Worm (Caenorhabditis elegans) whole organism, young adult: ENCODE results near the gene spp-9.

Experiments
- B0035.1 ChIP-seq: sonication (generic microtip); optimal IDR thresholded peaks from 2 replicates; lab custom pipeline; 2016; ENCODE audit warnings: missing genetic modification characterization, mild to moderate bottlenecking, missing compliant biosample characterization, missing genotype, missing genetic modification reagents
- B0261.1 ChIP-seq: sonication (generic microtip); optimal IDR thresholded peaks from 2 replicates; lab custom pipeline; 2016; ENCODE audit warnings: mild to moderate bottlenecking, missing genetic modification characterization, moderate library complexity, missing compliant biosample characterization
- B0336.3 ChIP-seq: fragments of 200-800 bp; sonication (Bioruptor generic); IDR thresholded peaks from 2 replicates; pipeline ENCODE4 v1.3.6; 2022; ENCODE audit warnings: missing genetic modification characterization, missing compliant biosample characterization
- C06A6.2 ChIP-seq: fragments of 200-800 bp; sonication (Bioruptor generic); conservative IDR thresholded peaks from 2 replicates; pipeline ENCODE4 v1.3.6; 2022; ENCODE audit warnings: missing genetic modification characterization, missing compliant biosample characterization
- C17E4.6 ChIP-seq: fragments of 200-800 bp; sonication (Bioruptor generic); IDR thresholded peaks from 2 replicates; pipeline ENCODE4 v1.3.6; 2022; ENCODE audit warnings: missing genetic modification reagents, missing genetic modification characterization, missing compliant biosample characterization
- F22D6.2 ChIP-seq: sonication (generic microtip); optimal IDR thresholded peaks from 2 replicates; lab custom pipeline; 2016; ENCODE audit warnings: mild to moderate bottlenecking, missing genetic modification characterization, missing compliant biosample characterization
- F37B4.10 ChIP-seq: fragments of 200-800 bp; sonication (Bioruptor generic); IDR thresholded peaks from 2 replicates; pipeline ENCODE4 v1.3.6; 2022; ENCODE audit warnings: missing genetic modification characterization, missing compliant biosample characterization
- F49E8.2 ChIP-seq: sonication (generic microtip); optimal IDR thresholded peaks from 3 replicates; lab custom pipeline; 2017; ENCODE audit warnings: missing genetic modification characterization, mild to moderate bottlenecking, missing compliant biosample characterization, antibody characterized with exemption, moderate library complexity; ENCODE audit not compliant: insufficient read depth
- F55B11.4 ChIP-seq: sonication (generic microtip); optimal IDR thresholded peaks from 2 replicates; lab custom pipeline; 2016; ENCODE audit warnings: missing compliant biosample characterization, missing genetic modification characterization, borderline replicate concordance; ENCODE audit not compliant: insufficient read depth
- F57C9.4 ChIP-seq: sonication (generic microtip); optimal IDR thresholded peaks from 2 replicates; lab custom pipeline; 2017; ENCODE audit warnings: mild to moderate bottlenecking, missing genetic modification characterization, missing compliant biosample characterization
- T26A5.8 ChIP-seq: sonication (generic microtip); optimal IDR thresholded peaks from 2 replicates; lab custom pipeline; 2016; ENCODE audit warnings: missing genetic modification characterization, missing compliant biosample characterization
- akir-1 ChIP-seq: fragments of 200-800 bp; sonication (Bioruptor generic); optimal IDR thresholded peaks from 2 replicates; lab custom pipeline; 2018; ENCODE audit warnings: mild to moderate bottlenecking, missing genetic modification characterization, moderate library complexity, missing compliant biosample characterization
- attf-3 ChIP-seq: fragments of 200-800 bp; sonication (Bioruptor generic); conservative IDR thresholded peaks from 2 replicates; pipeline ENCODE4 v1.3.6; 2022; ENCODE audit warnings: missing genetic modification reagents, missing genetic modification characterization, missing compliant biosample characterization
- attf-5 ChIP-seq: fragments of 200-800 bp; sonication (Bioruptor generic); optimal IDR thresholded peaks from 2 replicates; lab custom pipeline; 2018; ENCODE audit warnings: mild to moderate bottlenecking, missing genetic modification characterization, missing compliant biosample characterization
- bed-1 ChIP-seq: fragments of 200-800 bp; sonication (Bioruptor generic); IDR thresholded peaks from 2 replicates; pipeline ENCODE4 v1.3.6; 2022; ENCODE audit warnings: missing genetic modification reagents, missing genetic modification characterization, missing compliant biosample characterization
- bed-2 ChIP-seq: fragments of 200-800 bp; sonication (Bioruptor generic); IDR thresholded peaks from 2 replicates; pipeline ENCODE4 v1.3.6; 2022; ENCODE audit warnings: missing genetic modification reagents, missing genetic modification characterization, missing compliant biosample characterization
- ceh-91 ChIP-seq: fragments of 200-800 bp; sonication (Bioruptor generic); IDR thresholded peaks from 2 replicates; pipeline ENCODE4 v1.3.6; 2022; ENCODE audit warnings: missing genetic modification reagents, missing genetic modification characterization, missing compliant biosample characterization
- chd-7 ChIP-seq: sonication (generic microtip); optimal IDR thresholded peaks from 2 replicates; lab custom pipeline; 2016; ENCODE audit warnings: mild to moderate bottlenecking, missing genetic modification characterization, moderate library complexity, missing compliant biosample characterization
- die-1 ChIP-seq: sonication (generic microtip); optimal IDR thresholded peaks from 2 replicates; lab custom pipeline; 2016; ENCODE audit warnings: missing genotype, mild to moderate bottlenecking, missing genetic modification characterization, missing compliant biosample characterization
- dox-1 ChIP-seq: fragments of 200-800 bp; sonication (Bioruptor generic); IDR thresholded peaks from 2 replicates; pipeline ENCODE4 v1.3.6; 2022; ENCODE audit warnings: missing genetic modification reagents, missing genetic modification characterization, missing compliant biosample characterization
- dpl-1 ChIP-seq: fragments of 150-350 bp; optimal IDR thresholded peaks from 2 replicates; lab custom pipeline; 2014; ENCODE audit warnings: missing biosample characterization, missing genetic modification reagents, missing genetic modification characterization
- efl-1 ChIP-seq: fragments of 150-350 bp; optimal IDR thresholded peaks from 2 replicates; lab custom pipeline; 2014; ENCODE audit warnings: missing biosample characterization, missing genetic modification reagents, missing genetic modification characterization
- egl-18 ChIP-seq: fragments of 200-800 bp; sonication (Bioruptor generic); IDR thresholded peaks from 2 replicates; pipeline ENCODE4 v1.3.6; 2022; ENCODE audit warnings: missing genetic modification reagents, missing genetic modification characterization, missing compliant biosample characterization
- fkh-3 ChIP-seq: sonication (generic microtip); optimal IDR thresholded peaks from 2 replicates; lab custom pipeline; 2016; ENCODE audit warnings: mild to moderate bottlenecking, missing genetic modification characterization, missing compliant biosample characterization
- gei-17 ChIP-seq: fragments of 200-800 bp; sonication (Bioruptor generic); optimal IDR thresholded peaks from 2 replicates; lab custom pipeline; 2018; ENCODE audit warnings: mild to moderate bottlenecking, missing genetic modification characterization, missing compliant biosample characterization
- hmg-1.2 ChIP-seq: fragments of 200-800 bp; sonication (Bioruptor generic); IDR thresholded peaks from 2 replicates; pipeline ENCODE4 v1.3.6; 2022; ENCODE audit warnings: missing genetic modification reagents, missing genetic modification characterization, missing compliant biosample characterization
- hmg-20 ChIP-seq: fragments of 200-800 bp; sonication (Bioruptor generic); IDR thresholded peaks from 2 replicates; pipeline ENCODE4 v1.3.6; 2022; ENCODE audit warnings: missing genetic modification reagents, missing genetic modification characterization, missing compliant biosample characterization
- hrde-1 ChIP-seq: sonication (generic microtip); optimal IDR thresholded peaks from 2 replicates; lab custom pipeline; 2016; ENCODE audit warnings: missing genetic modification characterization, mild to moderate bottlenecking, missing compliant biosample characterization, moderate library complexity, missing genotype, missing genetic modification reagents, borderline replicate concordance
- hsf-1 ChIP-seq: fragments of 200-800 bp; sonication (Bioruptor generic); IDR thresholded peaks from 2 replicates; pipeline ENCODE4 v1.3.6; 2022; ENCODE audit warnings: missing genetic modification reagents, missing genetic modification characterization, missing compliant biosample characterization
- let-526 ChIP-seq: fragments of 200-800 bp; sonication (Bioruptor generic); IDR thresholded peaks from 2 replicates; pipeline ENCODE4 v1.3.6; 2022; ENCODE audit warnings: missing genetic modification reagents, missing genetic modification characterization, missing compliant biosample characterization
- let-607 ChIP-seq, 2 experiments: fragments of 200-800 bp in 1 of 2; sonication (Bioruptor generic) in 1 of 2; sonication (generic microtip) in 1 of 2; optimal IDR thresholded peaks; 2 replicates each; lab custom pipeline; 2016 to 2018; ENCODE audit warnings: mild to moderate bottlenecking in 2 of 2, missing compliant biosample characterization in 2 of 2, missing genetic modification characterization in 2 of 2, moderate library complexity in 2 of 2, missing genotype in 1 of 2
- madf-6 ChIP-seq: fragments of 200-800 bp; sonication (Bioruptor generic); IDR thresholded peaks from 2 replicates; pipeline ENCODE4 v1.3.6; 2022; ENCODE audit warnings: missing genetic modification reagents, missing genetic modification characterization, missing compliant biosample characterization
- madf-8 ChIP-seq: fragments of 200-800 bp; sonication (Bioruptor generic); conservative IDR thresholded peaks from 2 replicates; pipeline ENCODE4 v1.3.6; 2022; ENCODE audit warnings: missing genetic modification reagents, missing genetic modification characterization, missing compliant biosample characterization
- mel-28 ChIP-seq: sonication (generic microtip); optimal IDR thresholded peaks from 2 replicates; lab custom pipeline; 2016; ENCODE audit warnings: borderline replicate concordance, mild to moderate bottlenecking, missing genetic modification characterization, missing compliant biosample characterization
- nfya-2 ChIP-seq: fragments of 200-800 bp; sonication (Bioruptor generic); IDR thresholded peaks from 2 replicates; pipeline ENCODE4 v1.3.6; 2022; ENCODE audit warnings: missing genetic modification reagents, missing genetic modification characterization, missing compliant biosample characterization
- nfyb-1 ChIP-seq: fragments of 200-800 bp; sonication (Bioruptor generic); IDR thresholded peaks from 2 replicates; pipeline ENCODE4 v1.3.6; 2022; ENCODE audit warnings: missing genetic modification reagents, missing genetic modification characterization, missing compliant biosample characterization
- nhr-120 ChIP-seq: fragments of 200-800 bp; sonication (Bioruptor generic); IDR thresholded peaks from 2 replicates; pipeline ENCODE4 v1.3.6; 2022; ENCODE audit warnings: missing genetic modification characterization, missing compliant biosample characterization
- pha-4 ChIP-seq: fragments of 150-350 bp; sonication (generic microtip); optimal IDR thresholded peaks from 2 replicates; lab custom pipeline; 2014; ENCODE audit warnings: missing biosample characterization, missing genetic modification reagents, missing genetic modification characterization
- rpc-1 ChIP-seq, 2 experiments: fragments of 150-350 bp in 1 of 2; sonication (generic microtip) in 1 of 2; optimal IDR thresholded peaks; 2 replicates each; lab custom pipeline; 2014 to 2018; ENCODE audit warnings: missing biosample characterization in 1 of 2, missing genetic modification characterization in 1 of 2, missing genetic modification reagents in 1 of 2, missing genotype in 1 of 2
- sdz-38 ChIP-seq: sonication (generic microtip); optimal IDR thresholded peaks from 2 replicates; lab custom pipeline; 2016; ENCODE audit warnings: missing genotype, missing genetic modification characterization, missing compliant biosample characterization
- snpc-1.3 ChIP-seq: sonication (generic microtip); optimal IDR thresholded peaks from 2 replicates; lab custom pipeline; 2017; ENCODE audit warnings: missing genetic modification characterization, mild to moderate bottlenecking, missing compliant biosample characterization, antibody characterized with exemption, moderate library complexity, missing genotype, missing genetic modification reagents; ENCODE audit not compliant: insufficient read depth
- snpc-3.4 ChIP-seq: sonication (generic microtip); optimal IDR thresholded peaks from 2 replicates; lab custom pipeline; 2017; ENCODE audit warnings: missing genetic modification characterization, mild to moderate bottlenecking, missing compliant biosample characterization, antibody characterized with exemption, moderate library complexity, missing genotype, missing genetic modification reagents
- tbp1 ChIP-seq: fragments of 200-800 bp; sonication (Bioruptor generic); optimal IDR thresholded peaks from 2 replicates; lab custom pipeline; 2018; ENCODE audit warnings: mild to moderate bottlenecking, missing genetic modification characterization, missing compliant biosample characterization
- tbx-9 ChIP-seq: sonication (generic microtip); optimal IDR thresholded peaks from 2 replicates; lab custom pipeline; 2016; ENCODE audit warnings: borderline replicate concordance, missing genetic modification characterization, inconsistent platforms, missing compliant biosample characterization
- unc-62 ChIP-seq: fragments of 150-350 bp; optimal IDR thresholded peaks from 2 replicates; lab custom pipeline; 2014; ENCODE audit warnings: missing biosample characterization, missing genetic modification reagents, missing genetic modification characterization
- zfh-2 ChIP-seq: fragments of 200-800 bp; sonication (Bioruptor generic); conservative IDR thresholded peaks from 2 replicates; pipeline ENCODE4 v1.3.6; 2022; ENCODE audit warnings: missing genetic modification reagents, missing genetic modification characterization, missing compliant biosample characterization
- ztf-26 ChIP-seq: sonication (generic microtip); optimal IDR thresholded peaks from 2 replicates; lab custom pipeline; 2017; ENCODE audit warnings: missing genetic modification characterization, missing compliant biosample characterization

spp-9 gene

ce11 chrX:11522058-11522757 is 34.6 kb downstream of the spp-9 start, which contains the start of gene sdc-2 (continued):
- TF ChIP-seq dpl-1 (GFP tag; lab: Kevin White, UChicago) (no peak), dox-1 (GFP tag; lab: Robert Waterston, UW) (peak; percentile 86), T26A5.8 (no peak), B0261.1 (peak; percentile 22), rpc-1 (optimal IDR thresholded peaks at IDR 0.05; lab: Kevin White, UChicago) (no peak), rpc-1 (tag; optimal IDR thresholded peaks at IDR 0.05; lab: Kevin White, UChicago) (no peak), tbx-9 (no peak), nfyb-1 (GFP tag; lab: Robert Waterston, UW) (peak; percentile 61; the same call in 1 of the 2 replicates), F37B4.10 (no peak), gei-17 (GFP tag; lab: Kevin White, UChicago) (peak; percentile 93), mel-28 (tag; lab: Kevin White, UChicago) (no peak), hmg-1.2 (GFP tag; lab: Robert Waterston, UW) (peak; percentile 74), akir-1 (GFP tag; lab: Kevin White, UChicago) (peak; percentile 11), tbp1 (GFP tag; lab: Kevin White, UChicago) (peak; percentile 64), C17E4.6 (GFP tag; lab: Robert Waterston, UW) (no peak), ztf-26 (tag; lab: Kevin White, UChicago) (peak; percentile 66), hrde-1 (tag; lab: Kevin White, UChicago) (no peak), die-1 (tag; lab: Kevin White, UChicago) (no peak), madf-8 (GFP tag; lab: Robert Waterston, UW) (no peak), F49E8.2 (tag; lab: Kevin White, UChicago) (no peak), hsf-1 (GFP tag; lab: Robert Waterston, UW) (no peak), F22D6.2 (tag; lab: Kevin White, UChicago) (no peak), attf-3 (GFP tag; lab: Robert Waterston, UW) (no peak), sdz-38 (tag; lab: Kevin White, UChicago) (no peak), chd-7 (tag; lab: Kevin White, UChicago) (no peak), let-526 (no peak), hmg-20 (GFP tag; lab: Robert Waterston, UW) (no peak), egl-18 (GFP tag; lab: Robert Waterston, UW) (no peak), bed-1 (GFP tag; lab: Robert Waterston, UW) (no peak), fkh-3 (tag; lab: Kevin White, UChicago) (no peak), zfh-2 (GFP tag; lab: Robert Waterston, UW) (no peak), nhr-120 (GFP tag; lab: Robert Waterston, UW) (no peak), F57C9.4 (tag; lab: Kevin White, UChicago) (no peak), unc-62 (GFP tag; lab: Kevin White, UChicago) (peak; percentile 2), snpc-1.3 (tag; lab: Kevin White, UChicago) (no peak), attf-5 (GFP tag; lab: Kevin White, UChicago) (peak; percentile 20), C06A6.2 (GFP tag; lab: Robert Waterston, UW) (no peak), madf-6 (GFP tag; lab: Robert Waterston, UW) (no peak), pha-4 (no peak), B0035.1 (tag; lab: Kevin White, UChicago) (no peak), efl-1 (GFP tag; lab: Kevin White, UChicago) (no peak), ceh-91 (GFP tag; lab: Robert Waterston, UW) (no peak), snpc-3.4 (no peak), F55B11.4 (tag; lab: Kevin White, UChicago) (no peak), B0336.3 (GFP tag; lab: Robert Waterston, UW) (peak; percentile 66), let-607 (tag; optimal IDR thresholded peaks at IDR 0.05; lab: Kevin White, UChicago) (peak in 1 of 2 experiments; percentile 5), bed-2 (GFP tag; lab: Robert Waterston, UW) (no peak), nfya-2 (GFP tag; lab: Robert Waterston, UW) (no peak)
